Worm (Caenorhabditis elegans) whole organism, young adult: Measurements from ENCODE around the gene F59A6.12.
A peak's percentile ranks its signal among the peaks of the same experiment; 100 is the strongest.

ENCODE experiments used
- B0035.1 ChIP-seq: sonication (generic microtip); optimal IDR thresholded peaks from 2 replicates; lab custom pipeline; 2016; ENCODE audit warnings: missing genetic modification characterization, mild to moderate bottlenecking, missing compliant biosample characterization, missing genotype, missing genetic modification reagents
- B0261.1 ChIP-seq: sonication (generic microtip); optimal IDR thresholded peaks from 2 replicates; lab custom pipeline; 2016; ENCODE audit warnings: mild to moderate bottlenecking, missing genetic modification characterization, moderate library complexity, missing compliant biosample characterization
- B0336.3 ChIP-seq: fragments of 200-800 bp; sonication (Bioruptor generic); IDR thresholded peaks from 2 replicates; pipeline ENCODE4 v1.3.6; 2022; ENCODE audit warnings: missing genetic modification characterization, missing compliant biosample characterization
- C17E4.6 ChIP-seq: fragments of 200-800 bp; sonication (Bioruptor generic); IDR thresholded peaks from 2 replicates; pipeline ENCODE4 v1.3.6; 2022; ENCODE audit warnings: missing genetic modification reagents, missing genetic modification characterization, missing compliant biosample characterization
- F22D6.2 ChIP-seq: sonication (generic microtip); optimal IDR thresholded peaks from 2 replicates; lab custom pipeline; 2016; ENCODE audit warnings: mild to moderate bottlenecking, missing genetic modification characterization, missing compliant biosample characterization
- F37B4.10 ChIP-seq: fragments of 200-800 bp; sonication (Bioruptor generic); IDR thresholded peaks from 2 replicates; pipeline ENCODE4 v1.3.6; 2022; ENCODE audit warnings: missing genetic modification characterization, missing compliant biosample characterization
- F39B2.1 ChIP-seq: fragments of 200-800 bp; sonication (Bioruptor generic); IDR thresholded peaks from 2 replicates; pipeline ENCODE4 v1.3.6; 2022; ENCODE audit warnings: missing genetic modification reagents, missing genetic modification characterization, missing compliant biosample characterization
- F57C9.4 ChIP-seq: sonication (generic microtip); optimal IDR thresholded peaks from 2 replicates; lab custom pipeline; 2017; ENCODE audit warnings: mild to moderate bottlenecking, missing genetic modification characterization, missing compliant biosample characterization
- K12H6.12 ChIP-seq: fragments of 200-800 bp; sonication (Bioruptor generic); optimal IDR thresholded peaks from 2 replicates; lab custom pipeline; 2018; ENCODE audit warnings: mild to moderate bottlenecking, missing genetic modification characterization, missing compliant biosample characterization
- T07F8.4 ChIP-seq: sonication (generic microtip); optimal IDR thresholded peaks from 2 replicates; lab custom pipeline; 2016; ENCODE audit warnings: mild to moderate bottlenecking, missing genetic modification characterization, moderate library complexity, missing compliant biosample characterization
- Y53G8AR.9 ChIP-seq: fragments of 200-800 bp; sonication (Bioruptor generic); conservative IDR thresholded peaks from 2 replicates; pipeline ENCODE4 v1.3.6; 2022; ENCODE audit warnings: missing genetic modification reagents, missing genetic modification characterization, missing compliant biosample characterization
- Y67H2A.10 ChIP-seq: fragments of 200-800 bp; sonication (Bioruptor generic); conservative IDR thresholded peaks from 2 replicates; pipeline ENCODE4 v1.3.6; 2022; ENCODE audit warnings: missing genetic modification reagents, missing genetic modification characterization, missing compliant biosample characterization
- Y79H2A.3 ChIP-seq: fragments of 200-800 bp; sonication (Bioruptor generic); conservative IDR thresholded peaks from 2 replicates; pipeline ENCODE4 v1.3.6; 2022; ENCODE audit warnings: missing genetic modification reagents, missing genetic modification characterization, missing compliant biosample characterization
- akir-1 ChIP-seq: fragments of 200-800 bp; sonication (Bioruptor generic); optimal IDR thresholded peaks from 2 replicates; lab custom pipeline; 2018; ENCODE audit warnings: mild to moderate bottlenecking, missing genetic modification characterization, moderate library complexity, missing compliant biosample characterization
- aptf-3 ChIP-seq: fragments of 200-800 bp; sonication (Bioruptor generic); IDR thresholded peaks from 2 replicates; pipeline ENCODE4 v1.3.6; 2022; ENCODE audit warnings: missing genetic modification characterization, missing compliant biosample characterization
- bed-1 ChIP-seq: fragments of 200-800 bp; sonication (Bioruptor generic); IDR thresholded peaks from 2 replicates; pipeline ENCODE4 v1.3.6; 2022; ENCODE audit warnings: missing genetic modification reagents, missing genetic modification characterization, missing compliant biosample characterization
- cebp-1 ChIP-seq, 2 experiments: fragments of 200-800 bp in 1 of 2; sonication (Bioruptor generic) in 1 of 2; sonication (generic microtip) in 1 of 2; IDR thresholded peaks in 1 of 2; optimal IDR thresholded peaks in 1 of 2; 2 replicates each; pipeline versions ENCODE4 v1.3.6 to Lab custom; 2017 to 2022; ENCODE audit warnings: missing compliant biosample characterization in 2 of 2, missing genetic modification characterization in 2 of 2, mild to moderate bottlenecking in 1 of 2, missing genetic modification reagents in 1 of 2, moderate library complexity in 1 of 2
- ceh-100 ChIP-seq: fragments of 200-800 bp; sonication (Bioruptor generic); IDR thresholded peaks from 2 replicates; pipeline ENCODE4 v1.3.6; 2022; ENCODE audit warnings: missing genetic modification reagents, missing genetic modification characterization, missing compliant biosample characterization
- ceh-27 ChIP-seq: fragments of 200-800 bp; sonication (Bioruptor generic); optimal IDR thresholded peaks from 2 replicates; lab custom pipeline; 2018; ENCODE audit warnings: mild to moderate bottlenecking, missing genetic modification characterization, moderate library complexity, missing compliant biosample characterization
- die-1 ChIP-seq: sonication (generic microtip); optimal IDR thresholded peaks from 2 replicates; lab custom pipeline; 2016; ENCODE audit warnings: missing genotype, mild to moderate bottlenecking, missing genetic modification characterization, missing compliant biosample characterization
- dpff-1 ChIP-seq: sonication (generic microtip); optimal IDR thresholded peaks from 2 replicates; lab custom pipeline; 2017; ENCODE audit warnings: mild to moderate bottlenecking, missing genetic modification characterization, missing compliant biosample characterization
- ets-4 ChIP-seq: fragments of 200-800 bp; sonication (Bioruptor generic); optimal IDR thresholded peaks from 2 replicates; lab custom pipeline; 2018; ENCODE audit warnings: mild to moderate bottlenecking, missing genetic modification characterization, missing compliant biosample characterization
- hmg-1.2 ChIP-seq: fragments of 200-800 bp; sonication (Bioruptor generic); IDR thresholded peaks from 2 replicates; pipeline ENCODE4 v1.3.6; 2022; ENCODE audit warnings: missing genetic modification reagents, missing genetic modification characterization, missing compliant biosample characterization
- hmg-20 ChIP-seq: fragments of 200-800 bp; sonication (Bioruptor generic); IDR thresholded peaks from 2 replicates; pipeline ENCODE4 v1.3.6; 2022; ENCODE audit warnings: missing genetic modification reagents, missing genetic modification characterization, missing compliant biosample characterization
- hsf-1 ChIP-seq: fragments of 200-800 bp; sonication (Bioruptor generic); IDR thresholded peaks from 2 replicates; pipeline ENCODE4 v1.3.6; 2022; ENCODE audit warnings: missing genetic modification reagents, missing genetic modification characterization, missing compliant biosample characterization
- let-526 ChIP-seq: fragments of 200-800 bp; sonication (Bioruptor generic); IDR thresholded peaks from 2 replicates; pipeline ENCODE4 v1.3.6; 2022; ENCODE audit warnings: missing genetic modification reagents, missing genetic modification characterization, missing compliant biosample characterization
- let-607 ChIP-seq, 2 experiments: fragments of 200-800 bp in 1 of 2; sonication (Bioruptor generic) in 1 of 2; sonication (generic microtip) in 1 of 2; optimal IDR thresholded peaks; 2 replicates each; lab custom pipeline; 2016 to 2018; ENCODE audit warnings: mild to moderate bottlenecking in 2 of 2, missing compliant biosample characterization in 2 of 2, missing genetic modification characterization in 2 of 2, moderate library complexity in 2 of 2, missing genotype in 1 of 2
- lin-35 ChIP-seq, 3 experiments: fragments of 150-350 bp in 2 of 3; sonication (generic microtip) in 1 of 3; optimal IDR thresholded peaks; 2 replicates each; lab custom pipeline; 2014 to 2018; ENCODE audit warnings: missing biosample characterization in 3 of 3, missing genetic modification characterization in 3 of 3, missing genetic modification reagents in 3 of 3
- lsy-27 ChIP-seq: sonication (generic microtip); optimal IDR thresholded peaks from 2 replicates; lab custom pipeline; 2017; ENCODE audit warnings: missing genetic modification characterization, mild to moderate bottlenecking, missing compliant biosample characterization, antibody characterized with exemption, missing genotype, borderline replicate concordance; ENCODE audit not compliant: insufficient read depth
- madf-10 ChIP-seq: sonication (generic microtip); optimal IDR thresholded peaks from 2 replicates; lab custom pipeline; 2016; ENCODE audit warnings: mild to moderate bottlenecking, missing genetic modification characterization, missing compliant biosample characterization
- madf-3 ChIP-seq: fragments of 200-800 bp; sonication (Bioruptor generic); IDR thresholded peaks from 2 replicates; pipeline ENCODE4 v1.3.6; 2022; ENCODE audit warnings: missing genetic modification reagents, missing genetic modification characterization, missing compliant biosample characterization
- madf-6 ChIP-seq: fragments of 200-800 bp; sonication (Bioruptor generic); IDR thresholded peaks from 2 replicates; pipeline ENCODE4 v1.3.6; 2022; ENCODE audit warnings: missing genetic modification reagents, missing genetic modification characterization, missing compliant biosample characterization
- mes-4 ChIP-seq: sonication (generic microtip); optimal IDR thresholded peaks from 2 replicates; lab custom pipeline; 2016; ENCODE audit warnings: missing genotype, missing genetic modification characterization, missing compliant biosample characterization
- nhr-80 ChIP-seq: sonication (generic microtip); optimal IDR thresholded peaks from 2 replicates; lab custom pipeline; 2016; ENCODE audit warnings: missing genetic modification characterization, missing compliant biosample characterization
- nhr-90 ChIP-seq: sonication (generic microtip); optimal IDR thresholded peaks from 2 replicates; lab custom pipeline; 2016; ENCODE audit warnings: missing genotype, mild to moderate bottlenecking, missing genetic modification characterization, missing compliant biosample characterization
- rcor-1 ChIP-seq: fragments of 200-800 bp; sonication (Bioruptor generic); IDR thresholded peaks from 2 replicates; pipeline ENCODE4 v1.3.6; 2022; ENCODE audit warnings: missing genetic modification reagents, missing genetic modification characterization, missing compliant biosample characterization
- rec-8 ChIP-seq, 2 experiments: sonication (generic microtip); optimal IDR thresholded peaks; 2 replicates each; lab custom pipeline; 2016; ENCODE audit warnings: mild to moderate bottlenecking in 2 of 2, missing genetic modification characterization in 2 of 2, missing genetic modification reagents in 2 of 2, missing genotype in 2 of 2, missing biosample characterization in 1 of 2, missing compliant biosample characterization in 1 of 2, moderate library complexity in 1 of 2
- snpc-1.1 ChIP-seq: sonication (generic microtip); optimal IDR thresholded peaks from 2 replicates; lab custom pipeline; 2017; ENCODE audit warnings: missing genetic modification characterization, mild to moderate bottlenecking, missing compliant biosample characterization, antibody characterized with exemption, moderate library complexity, missing genotype, missing genetic modification reagents; ENCODE audit not compliant: insufficient read depth
- snpc-1.3 ChIP-seq: sonication (generic microtip); optimal IDR thresholded peaks from 2 replicates; lab custom pipeline; 2017; ENCODE audit warnings: missing genetic modification characterization, mild to moderate bottlenecking, missing compliant biosample characterization, antibody characterized with exemption, moderate library complexity, missing genotype, missing genetic modification reagents; ENCODE audit not compliant: insufficient read depth
- somi-1 ChIP-seq: fragments of 200-800 bp; sonication (Bioruptor generic); optimal IDR thresholded peaks from 2 replicates; lab custom pipeline; 2018; ENCODE audit warnings: mild to moderate bottlenecking, missing genetic modification characterization, missing compliant biosample characterization
- sptf-2 ChIP-seq: fragments of 200-800 bp; sonication (Bioruptor generic); optimal IDR thresholded peaks from 2 replicates; lab custom pipeline; 2018; ENCODE audit warnings: mild to moderate bottlenecking, missing genetic modification characterization, missing compliant biosample characterization
- tbp1 ChIP-seq: fragments of 200-800 bp; sonication (Bioruptor generic); optimal IDR thresholded peaks from 2 replicates; lab custom pipeline; 2018; ENCODE audit warnings: mild to moderate bottlenecking, missing genetic modification characterization, missing compliant biosample characterization
- unc-130 ChIP-seq: sonication (generic microtip); optimal IDR thresholded peaks from 2 replicates; lab custom pipeline; 2016; ENCODE audit warnings: missing genetic modification reagents, missing genetic modification characterization, missing compliant biosample characterization
- xnd-1 ChIP-seq: sonication (generic microtip); optimal IDR thresholded peaks from 2 replicates; lab custom pipeline; 2016; ENCODE audit warnings: missing genotype, missing genetic modification reagents, missing genetic modification characterization, missing compliant biosample characterization
- zim-3 ChIP-seq: sonication (generic microtip); optimal IDR thresholded peaks from 2 replicates; lab custom pipeline; 2017; ENCODE audit warnings: mild to moderate bottlenecking, missing genetic modification characterization, moderate library complexity, missing compliant biosample characterization

F59A6.12 gene

ce11 chrII:5058036-5058435 is 46.2 kb upstream of the F59A6.12 start, which contains the start of gene C27A2.12 (continued):
- no peak for TF ChIP-seq snpc-1.3 (tag; lab: Kevin White, UChicago)

DNA sequence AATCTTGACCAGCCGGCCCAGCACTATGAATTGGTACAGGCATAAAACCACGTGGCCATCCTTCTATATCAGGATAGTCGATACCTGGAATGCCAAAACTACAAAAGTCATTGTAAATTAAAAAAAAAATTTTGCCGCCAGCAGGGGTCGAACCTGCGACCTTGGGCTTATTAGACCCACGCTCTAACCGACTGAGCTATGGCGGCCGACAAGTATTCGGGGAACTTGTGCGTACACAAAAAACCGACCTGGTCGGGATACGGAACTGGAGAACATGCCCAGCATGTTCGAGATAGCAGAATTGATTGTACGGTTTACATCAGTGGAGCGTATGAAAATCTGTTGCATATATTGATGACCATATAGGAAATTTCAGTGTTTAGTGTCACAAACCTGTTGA is 45.4 kb upstream of the F59A6.12 start:
- TF ChIP-seq madf-6 (peak; percentile 85), lsy-27 (tag; lab: Kevin White, UChicago) (no peak), ceh-27 (peak; percentile 30), aptf-3 (GFP tag; lab: Robert Waterston, UW) (peak; percentile 86; the same call in 1 of the 2 replicates), Y67H2A.10 (no peak), let-526 (GFP tag; lab: Robert Waterston, UW) (0 out of 2 replicates have a peak, but pooled peaks have one; percentile 19), rec-8 (tag; optimal IDR thresholded peaks at IDR 0.05; lab: Kevin White, UChicago) (peak; percentile 34 to 66), F39B2.1 (GFP tag; lab: Robert Waterston, UW) (no peak), somi-1 (GFP tag; lab: Kevin White, UChicago) (no peak), rcor-1 (GFP tag; lab: Robert Waterston, UW) (peak; percentile 83), lin-35 (GFP tag; optimal IDR thresholded peaks at IDR 0.05; lab: Kevin White, UChicago) (peak in 1 of 3 experiments; percentile 32), ets-4 (GFP tag; lab: Kevin White, UChicago) (no peak), ceh-100 (GFP tag; lab: Robert Waterston, UW) (peak; percentile 86), B0336.3 (GFP tag; lab: Robert Waterston, UW) (peak; percentile 67), F22D6.2 (tag; lab: Kevin White, UChicago) (no peak), hmg-1.2 (GFP tag; lab: Robert Waterston, UW) (peak; percentile 74), Y79H2A.3 (GFP tag; lab: Robert Waterston, UW) (no peak), C17E4.6 (GFP tag; lab: Robert Waterston, UW) (peak; percentile 52), nhr-90 (tag; lab: Kevin White, UChicago) (peak; percentile 4), cebp-1 (GFP tag; IDR thresholded peaks at IDR 0.05; lab: Robert Waterston, UW) (no peak), cebp-1 (tag; optimal IDR thresholded peaks at IDR 0.05; lab: Kevin White, UChicago) (peak; percentile 53), bed-1 (GFP tag; lab: Robert Waterston, UW) (0 out of 2 replicates have a peak, but pooled peaks have one; percentile 63), F57C9.4 (tag; lab: Kevin White, UChicago) (no peak), xnd-1 (tag; lab: Kevin White, UChicago) (peak; percentile 2), sptf-2 (GFP tag; lab: Kevin White, UChicago) (no peak), snpc-1.1 (tag; lab: Kevin White, UChicago) (peak; percentile 97), unc-130 (GFP tag; lab: Kevin White, UChicago) (no peak), Y53G8AR.9 (GFP tag; lab: Robert Waterston, UW) (peak; percentile 88), madf-10 (tag; lab: Kevin White, UChicago) (peak; percentile 40), B0035.1 (tag; lab: Kevin White, UChicago) (peak; percentile 41), zim-3 (tag; lab: Kevin White, UChicago) (peak; percentile 38), dpff-1 (tag; lab: Kevin White, UChicago) (no peak), akir-1 (no peak), hmg-20 (GFP tag; lab: Robert Waterston, UW) (peak; percentile 53; the same call in 1 of the 2 replicates), F37B4.10 (GFP tag; lab: Robert Waterston, UW) (0 out of 2 replicates have a peak, but pooled peaks have one; percentile 72), mes-4 (tag; lab: Kevin White, UChicago) (peak; percentile 15), B0261.1 (peak; percentile 92), T07F8.4 (tag; lab: Kevin White, UChicago) (peak; percentile 17), nhr-80 (tag; lab: Kevin White, UChicago) (peak; percentile 1), let-607 (tag; optimal IDR thresholded peaks at IDR 0.05; lab: Kevin White, UChicago) (peak in 1 of 2 experiments; percentile 38), K12H6.12 (peak; percentile 31), madf-3 (peak; percentile 73), tbp1 (peak; percentile 99), hsf-1 (GFP tag; lab: Robert Waterston, UW) (peak; percentile 72), die-1 (peak; percentile 15)
